In genomic region chrV:3743172-3743626, ce11 we compare ENCODE assay signal across 7 worm cellular contexts.
TF ChIP-seq lines count a peak whose summit lies in the region.

Gene mtm-9, plus strand, starts transcription at chrV:3743576.

TF ChIP-seq in whole organism, L1 larva, 84 proteins besides CTCF, POLR2A, EP300 and RAD21 (continues in another document):
- TF ChIP-seq mep-1 (tag; optimal IDR thresholded peaks at IDR 0.05; lab: Kevin White, UChicago) (peak; percentile 42), efl-1 (optimal IDR thresholded peaks at IDR 0.05; lab: Kevin White, UChicago) (peak; percentile 52 to 93), efl-1 (GFP tag; optimal IDR thresholded peaks at IDR 0.05 in 1 of 2; lab: Kevin White, UChicago) (peak; percentile 93 to 99), jun-1 (tag; optimal IDR thresholded peaks at IDR 0.05; lab: Kevin White, UChicago) (peak; percentile 25), skn-1 (tag; optimal IDR thresholded peaks at IDR 0.05; lab: Kevin White, UChicago) (peak; percentile 46), nhr-90 (tag; optimal IDR thresholded peaks at IDR 0.05; lab: Kevin White, UChicago; ENCODE audit: poor library complexity) (peak; percentile 40), ceh-90 (tag; optimal IDR thresholded peaks at IDR 0.05; lab: Kevin White, UChicago) (no peak), nhr-20 (tag; optimal IDR thresholded peaks at IDR 0.05; lab: Kevin White, UChicago) (peak; percentile 63), snu-23 (GFP tag; optimal IDR thresholded peaks at IDR 0.05; lab: Kevin White, UChicago) (peak; percentile 57), lin-15B (tag; optimal IDR thresholded peaks at IDR 0.05; lab: Kevin White, UChicago) (no peak), ceh-82 (tag; optimal IDR thresholded peaks at IDR 0.05; lab: Kevin White, UChicago) (peak in 1 of 3 experiments; percentile 33), nhr-19 (GFP tag; conservative IDR thresholded peaks at IDR 0.05; lab: Robert Waterston, UW) (peak; percentile 32; the same call in 1 of the 2 replicates)

TF ChIP-seq in whole organism, L2 larva, 48 proteins besides CTCF, POLR2A, EP300 and RAD21 (continues in another document):
- TF ChIP-seq nhr-25 (tag; optimal IDR thresholded peaks at IDR 0.05; lab: Kevin White, UChicago) (peak; percentile 24), unc-62 (GFP tag; optimal IDR thresholded peaks at IDR 0.05; lab: Kevin White, UChicago) (no peak), nhr-129 (tag; optimal IDR thresholded peaks at IDR 0.05; lab: Kevin White, UChicago) (peak; percentile 12), crh-2 (tag; optimal IDR thresholded peaks at IDR 0.05; lab: Kevin White, UChicago) (peak; percentile 51), nhr-21 (tag; optimal IDR thresholded peaks at IDR 0.05; lab: Kevin White, UChicago) (peak; percentile 15), lin-13 (GFP tag; optimal IDR thresholded peaks at IDR 0.05; lab: Kevin White, UChicago) (peak; percentile 21), fos-1 (tag; optimal IDR thresholded peaks at IDR 0.05; lab: Kevin White, UChicago) (no peak), unc-55 (GFP tag; optimal IDR thresholded peaks at IDR 0.05; lab: Kevin White, UChicago) (peak; percentile 76), C34F6.9 (tag; optimal IDR thresholded peaks at IDR 0.05; lab: Kevin White, UChicago) (peak; percentile 52), R02D3.7 (tag; optimal IDR thresholded peaks at IDR 0.05; lab: Kevin White, UChicago) (peak; percentile 92), unc-39 (tag; optimal IDR thresholded peaks at IDR 0.05; lab: Kevin White, UChicago) (no peak), nhr-10 (tag; optimal IDR thresholded peaks at IDR 0.05; lab: Kevin White, UChicago) (no peak), gmeb-1 (tag; optimal IDR thresholded peaks at IDR 0.05; lab: Kevin White, UChicago) (peak; percentile 96), snpc-4 (tag; optimal IDR thresholded peaks at IDR 0.05; lab: Kevin White, UChicago) (no peak)

TF ChIP-seq in whole organism, L3 larva, 47 proteins besides CTCF, POLR2A, EP300 and RAD21:
- TF ChIP-seq nhr-23 (tag; optimal IDR thresholded peaks at IDR 0.05; lab: Kevin White, UChicago) (peak; percentile 49), ZK546.5 (tag; optimal IDR thresholded peaks at IDR 0.05; lab: Kevin White, UChicago) (no peak), skn-1 (tag; optimal IDR thresholded peaks at IDR 0.05; lab: Kevin White, UChicago) (peak; percentile 18), jun-1 (tag; optimal IDR thresholded peaks at IDR 0.05; lab: Kevin White, UChicago) (peak; percentile 6), elt-2 (tag; optimal IDR thresholded peaks at IDR 0.05; lab: Kevin White, UChicago) (no peak), R02D3.7 (tag; optimal IDR thresholded peaks at IDR 0.05; lab: Kevin White, UChicago) (peak; percentile 96), nfya-1 (tag; optimal IDR thresholded peaks at IDR 0.05; lab: Kevin White, UChicago; ENCODE audit: insufficient read depth) (peak; percentile 62), ceh-28 (tag; optimal IDR thresholded peaks at IDR 0.05; lab: Kevin White, UChicago) (peak; percentile 43), snpc-4 (tag; optimal IDR thresholded peaks at IDR 0.05; lab: Kevin White, UChicago) (peak; percentile 33), nhr-77 (tag; optimal IDR thresholded peaks at IDR 0.05; lab: Kevin White, UChicago) (no peak), pha-4 (tag; optimal IDR thresholded peaks at IDR 0.05; lab: Kevin White, UChicago) (peak; percentile 75), lin-15B (tag; optimal IDR thresholded peaks at IDR 0.05; lab: Kevin White, UChicago) (peak; percentile 53), nhr-237 (tag; optimal IDR thresholded peaks at IDR 0.05; lab: Kevin White, UChicago) (no peak)

TF ChIP-seq in whole organism, L4 larva, 104 proteins besides CTCF, POLR2A, EP300 and RAD21 (continues in another document):
- TF ChIP-seq dmd-8 (GFP tag; IDR thresholded peaks at IDR 0.05; lab: Robert Waterston, UW): no peak
- TF ChIP-seq mxl-3 (GFP tag; optimal IDR thresholded peaks at IDR 0.05; lab: Kevin White, UChicago): no peak
- TF ChIP-seq hlh-30 (tag; optimal IDR thresholded peaks at IDR 0.05; lab: Kevin White, UChicago; ENCODE audit: insufficient read depth): peak; percentile 42
- TF ChIP-seq zfp-2 (tag; optimal IDR thresholded peaks at IDR 0.05; lab: Kevin White, UChicago): no peak
- TF ChIP-seq egl-43 (GFP tag; IDR thresholded peaks at IDR 0.05; lab: Robert Waterston, UW): no peak
- peak; percentile 93 for TF ChIP-seq dpl-1 (GFP tag; optimal IDR thresholded peaks at IDR 0.05; lab: Kevin White, UChicago)
- no peak for TF ChIP-seq nhr-111 (GFP tag; optimal IDR thresholded peaks at IDR 0.05; lab: Kevin White, UChicago)
- TF ChIP-seq unc-62 (GFP tag; optimal IDR thresholded peaks at IDR 0.05 in 1 of 2; lab: Kevin White, UChicago): peak in 1 of 2 experiments; percentile 27
- no peak for TF ChIP-seq unc-62 (tag; optimal IDR thresholded peaks at IDR 0.05; lab: Kevin White, UChicago)
- peak; percentile 31 for TF ChIP-seq dve-1 (tag; optimal IDR thresholded peaks at IDR 0.05; lab: Kevin White, UChicago; ENCODE audit: insufficient read depth)
- TF ChIP-seq ceh-20 (GFP tag; IDR thresholded peaks at IDR 0.05; lab: Robert Waterston, UW): no peak
- TF ChIP-seq mdt-29 (GFP tag; IDR thresholded peaks at IDR 0.05; lab: Robert Waterston, UW): no peak
- TF ChIP-seq F10B5.3 (tag; optimal IDR thresholded peaks at IDR 0.05; lab: Kevin White, UChicago): no peak
- no peak for TF ChIP-seq egl-27 (tag; optimal IDR thresholded peaks at IDR 0.05; lab: Kevin White, UChicago)

TF ChIP-seq in whole organism, late embryonic, 69 proteins besides CTCF, POLR2A, EP300 and RAD21:
- TF ChIP-seq pqm-1 (tag; optimal IDR thresholded peaks at IDR 0.05; lab: Kevin White, UChicago) (no peak), che-1 (tag; optimal IDR thresholded peaks at IDR 0.05; lab: Kevin White, UChicago) (no peak), ets-4 (tag; optimal IDR thresholded peaks at IDR 0.05; lab: Kevin White, UChicago) (no peak), tbx-2 (tag; optimal IDR thresholded peaks at IDR 0.05; lab: Kevin White, UChicago) (no peak), sox-2 (GFP tag; IDR thresholded peaks at IDR 0.05; lab: Robert Waterston, UW) (no peak), ceh-9 (tag; optimal IDR thresholded peaks at IDR 0.05; lab: Kevin White, UChicago) (no peak), nfya-1 (tag; optimal IDR thresholded peaks at IDR 0.05; lab: Kevin White, UChicago) (peak; percentile 18), unc-55 (GFP tag; optimal IDR thresholded peaks at IDR 0.05; lab: Kevin White, UChicago) (no peak), unc-42 (tag; optimal IDR thresholded peaks at IDR 0.05; lab: Kevin White, UChicago) (peak; percentile 4), pax-1 (tag; optimal IDR thresholded peaks at IDR 0.05; lab: Kevin White, UChicago) (no peak), ceh-31 (tag; optimal IDR thresholded peaks at IDR 0.05; lab: Kevin White, UChicago) (peak; percentile 2), sdc-2 (tag; optimal IDR thresholded peaks at IDR 0.05; lab: Kevin White, UChicago) (no peak), dmd-4 (tag; optimal IDR thresholded peaks at IDR 0.05; lab: Kevin White, UChicago; ENCODE audit: borderline replicate concordance) (no peak), ceh-24 (tag; optimal IDR thresholded peaks at IDR 0.05; lab: Kevin White, UChicago) (no peak)

TF ChIP-seq in whole organism, mixed stage, embryonic, 35 proteins besides CTCF, POLR2A, EP300 and RAD21 (continues in another document):
- no peak for TF ChIP-seq flh-1 (GFP tag; optimal IDR thresholded peaks at IDR 0.05; lab: Kevin White, UChicago)
- TF ChIP-seq tbx-8 (GFP tag; optimal IDR thresholded peaks at IDR 0.05; lab: Kevin White, UChicago): no peak
- TF ChIP-seq ceh-39 (tag; optimal IDR thresholded peaks at IDR 0.05; lab: Kevin White, UChicago): peak; percentile 46
- TF ChIP-seq lsy-2 (tag; optimal IDR thresholded peaks at IDR 0.05; lab: Kevin White, UChicago): peak; percentile 3
- no peak for TF ChIP-seq nhr-237 (tag; optimal IDR thresholded peaks at IDR 0.05; lab: Kevin White, UChicago)
- TF ChIP-seq sem-2 (GFP tag; optimal IDR thresholded peaks at IDR 0.05; lab: Kevin White, UChicago): no peak
- TF ChIP-seq elt-1 (tag; optimal IDR thresholded peaks at IDR 0.05; lab: Kevin White, UChicago; ENCODE audit: borderline replicate concordance, insufficient read depth): no peak
- TF ChIP-seq mep-1 (tag; optimal IDR thresholded peaks at IDR 0.05; lab: Kevin White, UChicago): peak; percentile 8
- TF ChIP-seq mab-5 (tag; optimal IDR thresholded peaks at IDR 0.05; lab: Kevin White, UChicago): no peak
- no peak for TF ChIP-seq elt-3 (tag; optimal IDR thresholded peaks at IDR 0.05; lab: Kevin White, UChicago)
- no peak for TF ChIP-seq zip-8 (tag; optimal IDR thresholded peaks at IDR 0.05; lab: Kevin White, UChicago)
- TF ChIP-seq hlh-1 (tag; optimal IDR thresholded peaks at IDR 0.05; lab: Kevin White, UChicago): no peak
- TF ChIP-seq unc-39 (tag; optimal IDR thresholded peaks at IDR 0.05; lab: Kevin White, UChicago): no peak
- TF ChIP-seq ceh-83 (GFP tag; optimal IDR thresholded peaks at IDR 0.05; lab: Kevin White, UChicago): no peak
- no peak for TF ChIP-seq mls-2 (tag; optimal IDR thresholded peaks at IDR 0.05; lab: Kevin White, UChicago)
- no peak for TF ChIP-seq sptf-1 (tag; optimal IDR thresholded peaks at IDR 0.05; lab: Kevin White, UChicago)
- no peak for TF ChIP-seq unc-120 (tag; optimal IDR thresholded peaks at IDR 0.05; lab: Kevin White, UChicago; ENCODE audit: poor library complexity, severe bottlenecking)

TF ChIP-seq in whole organism, young adult, 124 proteins besides CTCF, POLR2A, EP300 and RAD21:
- TF ChIP-seq ceh-91 (GFP tag; IDR thresholded peaks at IDR 0.05; lab: Robert Waterston, UW) (no peak), rpc-1 (optimal IDR thresholded peaks at IDR 0.05; lab: Kevin White, UChicago) (no peak), rpc-1 (tag; optimal IDR thresholded peaks at IDR 0.05; lab: Kevin White, UChicago) (no peak), lin-35 (GFP tag; optimal IDR thresholded peaks at IDR 0.05; lab: Kevin White, UChicago) (peak in 1 of 3 experiments; percentile 58), mcd-1 (GFP tag; IDR thresholded peaks at IDR 0.05; lab: Robert Waterston, UW) (no peak), akir-1 (GFP tag; optimal IDR thresholded peaks at IDR 0.05; lab: Kevin White, UChicago) (no peak), B0261.1 (tag; optimal IDR thresholded peaks at IDR 0.05; lab: Kevin White, UChicago) (no peak), efl-1 (GFP tag; optimal IDR thresholded peaks at IDR 0.05; lab: Kevin White, UChicago) (peak; percentile 57), F33H1.4 (GFP tag; IDR thresholded peaks at IDR 0.05; lab: Robert Waterston, UW) (no peak), attf-3 (GFP tag; conservative IDR thresholded peaks at IDR 0.05; lab: Robert Waterston, UW) (peak; percentile 91), lin-54 (GFP tag; optimal IDR thresholded peaks at IDR 0.05; lab: Kevin White, UChicago) (peak; percentile 82), tlf-1 (GFP tag; optimal IDR thresholded peaks at IDR 0.05; lab: Kevin White, UChicago) (no peak), dpl-1 (GFP tag; optimal IDR thresholded peaks at IDR 0.05; lab: Kevin White, UChicago) (peak; percentile 39)
